Worm (Caenorhabditis elegans) whole organism, early embryonic: ENCODE results near the gene lido-2.

Source experiments
- B0310.2 ChIP-seq: sonication (generic microtip); optimal IDR thresholded peaks from 2 replicates; lab custom pipeline; 2016; ENCODE audit warnings: mild to moderate bottlenecking, missing genetic modification characterization, missing compliant biosample characterization
- F13C5.2 ChIP-seq: sonication (generic microtip); optimal IDR thresholded peaks from 2 replicates; lab custom pipeline; 2017; ENCODE audit warnings: mild to moderate bottlenecking, missing genetic modification characterization, inconsistent platforms, missing compliant biosample characterization
- aly-1 ChIP-seq: sonication (generic microtip); optimal IDR thresholded peaks from 2 replicates; lab custom pipeline; 2016; ENCODE audit warnings: missing genetic modification characterization, missing compliant biosample characterization
- ama-1 ChIP-seq: fragments of 150-350 bp; optimal IDR thresholded peaks from 2 replicates; lab custom pipeline; 2014
- ceh-13 ChIP-seq: fragments of 200-800 bp; sonication (Bioruptor generic); optimal IDR thresholded peaks from 2 replicates; lab custom pipeline; 2018; ENCODE audit warnings: mild to moderate bottlenecking, missing genetic modification characterization, missing compliant biosample characterization
- ceh-36 ChIP-seq: sonication (generic microtip); optimal IDR thresholded peaks from 2 replicates; lab custom pipeline; 2016; ENCODE audit warnings: missing genetic modification characterization, inconsistent platforms, missing compliant biosample characterization
- ets-7 ChIP-seq: sonication (generic microtip); optimal IDR thresholded peaks from 2 replicates; lab custom pipeline; 2016; ENCODE audit warnings: missing genotype, missing genetic modification characterization, missing compliant biosample characterization
- flt-1 ChIP-seq: fragments of 200-800 bp; sonication (Bioruptor generic); IDR thresholded peaks from 2 replicates; pipeline ENCODE4 v1.3.6; 2022; ENCODE audit warnings: missing genetic modification characterization, missing compliant biosample characterization
- hmbx-1 ChIP-seq: sonication (generic microtip); optimal IDR thresholded peaks from 2 replicates; lab custom pipeline; 2016; ENCODE audit warnings: mild to moderate bottlenecking, missing genetic modification characterization, missing compliant biosample characterization
- hmg-4 ChIP-seq: fragments of 200-800 bp; sonication (Bioruptor generic); optimal IDR thresholded peaks from 2 replicates; lab custom pipeline; 2018; ENCODE audit warnings: mild to moderate bottlenecking, missing genetic modification characterization, missing compliant biosample characterization
- hnd-1 ChIP-seq: sonication (generic microtip); optimal IDR thresholded peaks from 2 replicates; lab custom pipeline; 2016; ENCODE audit warnings: missing genetic modification characterization, missing compliant biosample characterization
- pes-1 ChIP-seq: fragments of 200-800 bp; sonication (Bioruptor generic); IDR thresholded peaks from 2 replicates; pipeline ENCODE4 v1.3.6; 2022; ENCODE audit warnings: missing genetic modification reagents, missing genetic modification characterization, missing compliant biosample characterization
- scrt-1 ChIP-seq: fragments of 200-800 bp; sonication (Bioruptor generic); IDR thresholded peaks from 2 replicates; pipeline ENCODE4 v1.3.6; 2022; ENCODE audit warnings: missing genetic modification characterization, missing compliant biosample characterization
- sea-1 ChIP-seq: fragments of 200-800 bp; sonication (Bioruptor generic); conservative IDR thresholded peaks from 2 replicates; pipeline ENCODE4 v1.3.6; 2022; ENCODE audit warnings: missing genetic modification characterization, missing compliant biosample characterization
- tbx-11 ChIP-seq: fragments of 200-800 bp; sonication (Bioruptor generic); IDR thresholded peaks from 2 replicates; pipeline ENCODE4 v1.3.6; 2022; ENCODE audit warnings: missing genetic modification characterization, missing compliant biosample characterization
- tbx-37 ChIP-seq: fragments of 200-800 bp; sonication (Bioruptor generic); conservative IDR thresholded peaks from 2 replicates; pipeline ENCODE4 v1.3.6; 2022; ENCODE audit warnings: missing genetic modification reagents, missing genetic modification characterization, missing compliant biosample characterization
- tra-4 ChIP-seq: sonication (generic microtip); optimal IDR thresholded peaks from 2 replicates; lab custom pipeline; 2017; ENCODE audit warnings: missing genetic modification characterization, missing compliant biosample characterization

Gene lido-2

ce11 chrX:17092416-17092815 is 8.1 kb downstream of the lido-2 start, which contains the start of gene sod-3:
Gene sod-3, plus strand, starts transcription at chrX:17092753.
- TF ChIP-seq aly-1 (tag; lab: Kevin White, UChicago) (no peak), sea-1 (no peak), hmg-4 (GFP tag; lab: Kevin White, UChicago) (no peak), ama-1 (no peak), hmbx-1 (tag; lab: Kevin White, UChicago) (no peak), hnd-1 (tag; lab: Kevin White, UChicago) (no peak), scrt-1 (no peak), B0310.2 (no peak)

ce11 chrX:17080635-17081376 is 19.8 kb downstream of the lido-2 start, which contains the start of the genes irld-23 and C08A9.10:
Gene irld-23, minus strand, starts transcription at chrX:17080685.
Gene C08A9.10, plus strand, starts transcription at chrX:17081179.
- TF ChIP-seq ama-1 (no peak), aly-1 (tag; lab: Kevin White, UChicago) (no peak), tbx-11 (no peak), scrt-1 (no peak), hmbx-1 (tag; lab: Kevin White, UChicago) (no peak), F13C5.2 (tag; lab: Kevin White, UChicago) (no peak), tbx-37 (GFP tag; lab: Robert Waterston, UW) (no peak), pes-1 (GFP tag; lab: Robert Waterston, UW) (no peak), hmg-4 (GFP tag; lab: Kevin White, UChicago) (no peak)

- no peak for TF ChIP-seq flt-1 (GFP tag; lab: Robert Waterston, UW)
These were observed 28.5 kb downstream of the lido-2 start, which contains the start of gene C30G4.4 for ce11 chrX:17072088-17072487. Gene C30G4.4, minus strand, starts transcription at chrX:17072188.

ce11 chrX:17070495-17070894 is 30.1 kb downstream of the lido-2 start:
- TF ChIP-seq ceh-13 (GFP tag; lab: Kevin White, UChicago) (no peak), pes-1 (GFP tag; lab: Robert Waterston, UW) (no peak), hnd-1 (tag; lab: Kevin White, UChicago) (no peak), ama-1 (no peak), aly-1 (tag; lab: Kevin White, UChicago) (no peak), flt-1 (GFP tag; lab: Robert Waterston, UW) (no peak)

- TF ChIP-seq F13C5.2 (tag; lab: Kevin White, UChicago) (no peak), B0310.2 (no peak), aly-1 (tag; lab: Kevin White, UChicago) (no peak), ets-7 (tag; lab: Kevin White, UChicago) (no peak), hmg-4 (GFP tag; lab: Kevin White, UChicago) (no peak), sea-1 (no peak), ceh-36 (tag; lab: Kevin White, UChicago) (no peak), ceh-13 (GFP tag; lab: Kevin White, UChicago) (no peak)
These were observed 33.6 kb downstream of the lido-2 start for ce11 chrX:17066937-17067336.

ce11 chrX:17064820-17065219 is 35.7 kb downstream of the lido-2 start:
- no peak for TF ChIP-seq F13C5.2 (tag; lab: Kevin White, UChicago)
- no peak for TF ChIP-seq pes-1 (GFP tag; lab: Robert Waterston, UW)
- TF ChIP-seq tbx-11, result no peak
- no peak for TF ChIP-seq ceh-36 (tag; lab: Kevin White, UChicago)
- no peak for TF ChIP-seq scrt-1
- no peak for TF ChIP-seq tbx-37 (GFP tag; lab: Robert Waterston, UW)
- no peak for TF ChIP-seq tra-4
- TF ChIP-seq hmg-4 (GFP tag; lab: Kevin White, UChicago), result no peak
- no peak for TF ChIP-seq aly-1 (tag; lab: Kevin White, UChicago)
- no peak for TF ChIP-seq ets-7 (tag; lab: Kevin White, UChicago)
- no peak for TF ChIP-seq B0310.2
- no peak for TF ChIP-seq hnd-1 (tag; lab: Kevin White, UChicago)
- TF ChIP-seq ceh-13 (GFP tag; lab: Kevin White, UChicago), result no peak
- no peak for TF ChIP-seq sea-1
- no peak for TF ChIP-seq hmbx-1 (tag; lab: Kevin White, UChicago)
- no peak for TF ChIP-seq flt-1 (GFP tag; lab: Robert Waterston, UW)
- TF ChIP-seq ama-1, result no peak

- no peak for TF ChIP-seq flt-1 (GFP tag; lab: Robert Waterston, UW)
- TF ChIP-seq hmg-4 (GFP tag; lab: Kevin White, UChicago), result no peak
- no peak for TF ChIP-seq hmbx-1 (tag; lab: Kevin White, UChicago)
- no peak for TF ChIP-seq F13C5.2 (tag; lab: Kevin White, UChicago)
- TF ChIP-seq ets-7 (tag; lab: Kevin White, UChicago), result no peak
- TF ChIP-seq ceh-13 (GFP tag; lab: Kevin White, UChicago), result no peak
- no peak for TF ChIP-seq ama-1
- TF ChIP-seq B0310.2, result no peak
- TF ChIP-seq pes-1 (GFP tag; lab: Robert Waterston, UW), result no peak
- TF ChIP-seq sea-1, result no peak
- no peak for TF ChIP-seq tra-4
- no peak for TF ChIP-seq hnd-1 (tag; lab: Kevin White, UChicago)
- TF ChIP-seq tbx-11, result no peak
- TF ChIP-seq aly-1 (tag; lab: Kevin White, UChicago), result no peak
- no peak for TF ChIP-seq ceh-36 (tag; lab: Kevin White, UChicago)
- no peak for TF ChIP-seq scrt-1
- TF ChIP-seq tbx-37 (GFP tag; lab: Robert Waterston, UW), result no peak
These were observed 36.8 kb downstream of the lido-2 start for ce11 chrX:17063749-17064252.

- no peak for TF ChIP-seq F13C5.2 (tag; lab: Kevin White, UChicago)
- no peak for TF ChIP-seq pes-1 (GFP tag; lab: Robert Waterston, UW)
- no peak for TF ChIP-seq aly-1 (tag; lab: Kevin White, UChicago)
- TF ChIP-seq ceh-13 (GFP tag; lab: Kevin White, UChicago), result no peak
- TF ChIP-seq ceh-36 (tag; lab: Kevin White, UChicago), result no peak
- TF ChIP-seq hnd-1 (tag; lab: Kevin White, UChicago), result no peak
- no peak for TF ChIP-seq ets-7 (tag; lab: Kevin White, UChicago)
- no peak for TF ChIP-seq scrt-1
- no peak for TF ChIP-seq hmg-4 (GFP tag; lab: Kevin White, UChicago)
- TF ChIP-seq sea-1, result no peak
- TF ChIP-seq tbx-37 (GFP tag; lab: Robert Waterston, UW), result no peak
- no peak for TF ChIP-seq B0310.2
These were observed 38.4 kb downstream of the lido-2 start for ce11 chrX:17062165-17062564.
